Worm (Caenorhabditis elegans): ENCODE results near the gene abcf-3.

- TF ChIP-seq fkh-8 (tag; optimal IDR thresholded peaks at IDR 0.05) = no peak
- TF ChIP-seq ztf-4 (tag; optimal IDR thresholded peaks at IDR 0.05) = no peak
- no peak for TF ChIP-seq efl-1 (optimal IDR thresholded peaks at IDR 0.05)
- no peak for TF ChIP-seq efl-1 (GFP tag; optimal IDR thresholded peaks at IDR 0.05 in 1 of 2)
These were observed 37.1 kb downstream of the abcf-3 start for ce11 chrIII:6210215-6210822.
